Fruit fly (Drosophila melanogaster): ENCODE data around the gene CG7488.

The CG7488 gene

DNA sequence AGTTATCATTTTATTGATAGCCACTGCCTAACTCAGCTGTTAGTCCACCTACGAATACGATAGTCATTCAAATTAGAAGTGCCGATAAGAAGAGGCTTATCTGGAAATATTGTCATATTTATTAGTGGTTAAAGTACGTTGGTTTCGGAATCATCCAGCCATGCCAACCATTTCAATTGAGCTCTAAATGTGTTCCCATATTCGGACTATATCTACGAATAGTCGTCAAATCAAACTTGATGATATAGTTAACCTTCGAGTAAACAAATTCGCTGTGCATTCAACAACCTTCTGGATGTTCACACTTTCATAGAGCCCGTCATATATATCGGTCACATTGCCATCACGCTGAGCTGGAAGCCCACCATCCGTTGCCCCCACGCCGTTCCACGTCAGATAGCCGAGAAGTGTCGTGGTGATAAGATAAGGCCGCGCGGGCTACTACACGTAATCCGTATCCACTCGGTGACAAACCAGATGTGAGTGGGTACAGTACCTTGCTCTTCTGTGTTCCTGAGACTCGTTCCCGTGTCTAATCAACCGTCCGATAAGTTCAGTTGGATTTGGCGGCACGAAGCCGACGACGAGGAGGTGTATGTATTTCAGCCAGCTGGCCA is 23.0 kb downstream of the CG7488 start (continued):
- no peak for TF ChIP-seq CG1792 (GFP tag; optimal IDR thresholded peaks at IDR 0.05)
- no peak for TF ChIP-seq ab (GFP tag; optimal IDR thresholded peaks at IDR 0.05)
- TF ChIP-seq fd3F (GFP tag; optimal IDR thresholded peaks at IDR 0.05), result no peak
- TF ChIP-seq tup (GFP tag; optimal IDR thresholded peaks at IDR 0.05), result no peak
- TF ChIP-seq CG13296 (GFP tag; optimal IDR thresholded peaks at IDR 0.05), result no peak
- no peak for TF ChIP-seq CG8924 (tag; optimal IDR thresholded peaks at IDR 0.05)
- TF ChIP-seq CG32532 (GFP tag; IDR thresholded peaks at IDR 0.05), result 0 out of 2 replicates have a peak, but pooled peaks have one; percentile 8
- TF ChIP-seq Hey (tag; optimal IDR thresholded peaks at IDR 0.05), result peak; percentile 4
- TF ChIP-seq Blimp-1 (GFP tag; optimal IDR thresholded peaks at IDR 0.05), result no peak
- TF ChIP-seq HLH4C (GFP tag; IDR thresholded peaks at IDR 0.05; ENCODE audit: partially characterized antibody), result no peak
- TF ChIP-seq pan (optimal IDR thresholded peaks at IDR 0.05), result no peak
- TF ChIP-seq pan (GFP tag; optimal IDR thresholded peaks at IDR 0.05 in 1 of 2, IDR thresholded peaks at IDR 0.05 in 1 of 2), result no peak
- TF ChIP-seq Hr39 (optimal IDR thresholded peaks at IDR 0.05), result no peak
- peak; percentile 78 for TF ChIP-seq grn (GFP tag; optimal IDR thresholded peaks at IDR 0.05)
- TF ChIP-seq CG10462 (GFP tag; optimal IDR thresholded peaks at IDR 0.05), result no peak
- TF ChIP-seq CG6654 (GFP tag; optimal IDR thresholded peaks at IDR 0.05), result no peak
- no peak for TF ChIP-seq CG10209 (GFP tag; optimal IDR thresholded peaks at IDR 0.05)
- TF ChIP-seq pzg (GFP tag; optimal IDR thresholded peaks at IDR 0.05), result no peak
- no peak for TF ChIP-seq CG16813 (GFP tag; IDR thresholded peaks at IDR 0.05; ENCODE audit: partially characterized antibody)
- peak; percentile 60; the same call in 1 of the 4 replicates for TF ChIP-seq chinmo (GFP tag; IDR thresholded peaks at IDR 0.05; ENCODE audit: partially characterized antibody)
- no peak for TF ChIP-seq gt (GFP tag; IDR thresholded peaks at IDR 0.05)
- TF ChIP-seq CG4730 (GFP tag; IDR thresholded peaks at IDR 0.05), result no peak
- TF ChIP-seq CG8944 (GFP tag; optimal IDR thresholded peaks at IDR 0.05), result no peak
- TF ChIP-seq wdn (GFP tag; IDR thresholded peaks at IDR 0.05), result no peak
- no peak for TF ChIP-seq CG1233 (GFP tag; optimal IDR thresholded peaks at IDR 0.05)
- no peak for TF ChIP-seq Hsf (GFP tag; optimal IDR thresholded peaks at IDR 0.05)
- TF ChIP-seq Elba2 (GFP tag; optimal IDR thresholded peaks at IDR 0.05), result no peak
- no peak for TF ChIP-seq CG30403 (GFP tag; optimal IDR thresholded peaks at IDR 0.05)
- no peak for TF ChIP-seq NFAT (GFP tag; IDR thresholded peaks at IDR 0.05)
- no peak for TF ChIP-seq sr (GFP tag; IDR thresholded peaks at IDR 0.05)
- no peak for TF ChIP-seq ase (GFP tag; IDR thresholded peaks at IDR 0.05)
- TF ChIP-seq tgo (GFP tag; IDR thresholded peaks at IDR 0.05), result no peak
- TF ChIP-seq dan (GFP tag; IDR thresholded peaks at IDR 0.05), result no peak
- TF ChIP-seq gro (GFP tag; optimal IDR thresholded peaks at IDR 0.05), result peak; percentile 1
- no peak for TF ChIP-seq schlank (tag; optimal IDR thresholded peaks at IDR 0.05)
- TF ChIP-seq kay (GFP tag; optimal IDR thresholded peaks at IDR 0.05), result no peak
- TF ChIP-seq Deaf1 (tag; optimal IDR thresholded peaks at IDR 0.05), result no peak
- TF ChIP-seq Xrp1 (GFP tag; IDR thresholded peaks at IDR 0.05), result no peak
- no peak for TF ChIP-seq CG17361 (GFP tag; IDR thresholded peaks at IDR 0.05)
- TF ChIP-seq Ets97D (GFP tag; optimal IDR thresholded peaks at IDR 0.05), result no peak
- TF ChIP-seq CG14667 (GFP tag; IDR thresholded peaks at IDR 0.05), result no peak
- TF ChIP-seq HHEX (GFP tag; optimal IDR thresholded peaks at IDR 0.05), result no peak
- TF ChIP-seq GATAe (GFP tag; conservative IDR thresholded peaks at IDR 0.05), result peak; percentile 77
- no peak for TF ChIP-seq kni (GFP tag; optimal IDR thresholded peaks at IDR 0.05)
- no peak for TF ChIP-seq Max (GFP tag; optimal IDR thresholded peaks at IDR 0.05)
- no peak for TF ChIP-seq NfI (GFP tag; optimal IDR thresholded peaks at IDR 0.05)
- no peak for TF ChIP-seq Tbp (GFP tag; optimal IDR thresholded peaks at IDR 0.05)
- TF ChIP-seq ems (GFP tag; optimal IDR thresholded peaks at IDR 0.05), result no peak
- TF ChIP-seq CG11456 (GFP tag; IDR thresholded peaks at IDR 0.05), result no peak
- no peak for TF ChIP-seq tin (GFP tag; optimal IDR thresholded peaks at IDR 0.05)
- no peak for TF ChIP-seq CG3163 (GFP tag; optimal IDR thresholded peaks at IDR 0.05)
- no peak for TF ChIP-seq bigmax (GFP tag; optimal IDR thresholded peaks at IDR 0.05)

Measured in whole organism, embryonic.